Fruit fly (Drosophila melanogaster) whole organism, wandering third instar larva: ENCODE measurements around the gene Ran-like.
A peak's percentile ranks its signal among the peaks of the same experiment; 100 is the strongest.

Source experiments
- Abd-B ChIP-seq: fragments of >200 bp; optimal IDR thresholded peaks from 2 replicates; lab custom pipeline; 2017; ENCODE audit warnings: missing biosample characterization, missing genetic modification characterization
- CG9705 ChIP-seq: fragments of 200-800 bp; sonication (Bioruptor generic); optimal IDR thresholded peaks from 2 replicates; lab custom pipeline; 2018; ENCODE audit warnings: missing biosample characterization, mild to moderate bottlenecking, missing genetic modification characterization
- Dif ChIP-seq: fragments of 200-275, 200-300 bp; sonication (Bioruptor generic); optimal IDR thresholded peaks from 2 replicates; lab custom pipeline; 2018; ENCODE audit warnings: missing biosample characterization, missing genetic modification characterization; ENCODE audit not compliant: partially characterized antibody
- HLH106 ChIP-seq: fragments of 200-800 bp; optimal IDR thresholded peaks from 3 replicates; lab custom pipeline; 2019; ENCODE audit warnings: missing biosample characterization, mild to moderate bottlenecking, missing genetic modification characterization, moderate library complexity
- Hnf4 ChIP-seq: fragments of 200-800 bp; sonication (Bioruptor generic); optimal IDR thresholded peaks from 2 replicates; lab custom pipeline; 2016; ENCODE audit warnings: missing biosample characterization, mild to moderate bottlenecking, missing genetic modification characterization
- Hr83 ChIP-seq: fragments of 200-300 bp; sonication (Bioruptor generic); optimal IDR thresholded peaks from 2 replicates; lab custom pipeline; 2016; ENCODE audit warnings: missing biosample characterization, mild to moderate bottlenecking, missing genetic modification characterization, moderate library complexity; ENCODE audit not compliant: poor library complexity, severe bottlenecking
- Mio ChIP-seq: sonication (Bioruptor generic); optimal IDR thresholded peaks from 2 replicates; lab custom pipeline; 2016; ENCODE audit warnings: missing biosample characterization, missing genetic modification characterization
- Myc ChIP-seq: fragments of >200 bp; optimal IDR thresholded peaks from 2 replicates; lab custom pipeline; 2017
- N ChIP-seq: fragments of >200 bp; optimal IDR thresholded peaks from 2 replicates; lab custom pipeline; 2018; ENCODE audit warnings: missing biosample characterization, missing external identifiers, missing genetic modification characterization
- Rel ChIP-seq, 2 experiments: fragments of 200-800 bp; sonication (Bioruptor generic) in 1 of 2; optimal IDR thresholded peaks; 2 replicates in 1 of 2; 3 replicates in 1 of 2; lab custom pipeline; 2016 to 2019; ENCODE audit warnings: mild to moderate bottlenecking in 2 of 2, missing biosample characterization in 2 of 2, missing genetic modification characterization in 2 of 2, moderate library complexity in 1 of 2
- Sp1 ChIP-seq: fragments of 200-800 bp; sonication (Bioruptor generic); optimal IDR thresholded peaks from 3 replicates; lab custom pipeline; 2019; ENCODE audit warnings: missing biosample characterization, mild to moderate bottlenecking, missing genetic modification characterization, moderate library complexity
- Vsx2 ChIP-seq: fragments of 200-300, 225-300 bp; sonication (Bioruptor generic); optimal IDR thresholded peaks from 2 replicates; lab custom pipeline; 2018; ENCODE audit warnings: missing biosample characterization, missing genetic modification characterization; ENCODE audit not compliant: partially characterized antibody
- br ChIP-seq: fragments of 200-800 bp; sonication (Bioruptor generic); optimal IDR thresholded peaks from 2 replicates; lab custom pipeline; 2016; ENCODE audit warnings: missing biosample characterization, missing genetic modification characterization
- brk ChIP-seq: fragments of 200-800 bp; sonication (Bioruptor generic); optimal IDR thresholded peaks from 2 replicates; lab custom pipeline; 2016; ENCODE audit warnings: missing biosample characterization, mild to moderate bottlenecking, missing genetic modification characterization
- dl ChIP-seq, 2 experiments: fragments of 175-275, 200-275 bp in 1 of 2; fragments of 200-275 bp in 1 of 2; sonication (Bioruptor generic); optimal IDR thresholded peaks; lab custom pipeline; 2018; ENCODE audit warnings: mild to moderate bottlenecking in 2 of 2, missing biosample characterization in 2 of 2, missing genetic modification characterization in 2 of 2, moderate library complexity in 2 of 2; ENCODE audit not compliant: partially characterized antibody in 2 of 2, insufficient read depth in 1 of 2
- dmrt93B ChIP-seq: fragments of 200-800 bp; sonication (Bioruptor generic); optimal IDR thresholded peaks from 2 replicates; lab custom pipeline; 2018; ENCODE audit warnings: missing biosample characterization, mild to moderate bottlenecking, missing genetic modification characterization
- dsf ChIP-seq: sonication (Bioruptor generic); optimal IDR thresholded peaks from 2 replicates; lab custom pipeline; 2016; ENCODE audit warnings: missing biosample characterization, missing genetic modification characterization, borderline replicate concordance
- foxo ChIP-seq, 2 experiments: fragments of 200-800 bp; sonication (Bioruptor generic); optimal IDR thresholded peaks; 2 replicates in 1 of 2; 3 replicates in 1 of 2; lab custom pipeline; 2016 to 2017; ENCODE audit warnings: missing biosample characterization in 2 of 2, missing genetic modification characterization in 2 of 2
- h ChIP-seq: fragments of 200-800 bp; sonication (Bioruptor generic); optimal IDR thresholded peaks from 3 replicates; lab custom pipeline; 2016; ENCODE audit warnings: missing biosample characterization, mild to moderate bottlenecking, missing genetic modification characterization
- jim ChIP-seq: fragments of 175-275, 200-325 bp; sonication (Bioruptor generic); optimal IDR thresholded peaks from 2 replicates; lab custom pipeline; 2016; ENCODE audit warnings: missing biosample characterization, mild to moderate bottlenecking, missing genetic modification characterization
- lola ChIP-seq: fragments of >200 bp; optimal IDR thresholded peaks from 2 replicates; lab custom pipeline; 2017; ENCODE audit warnings: missing biosample characterization, missing genetic modification characterization
- pan ChIP-seq: fragments of >200 bp; optimal IDR thresholded peaks from 2 replicates; lab custom pipeline; 2017
- rgr ChIP-seq: fragments of 200-800 bp; sonication (Bioruptor generic); optimal IDR thresholded peaks from 3 replicates; lab custom pipeline; 2016; ENCODE audit warnings: missing biosample characterization, mild to moderate bottlenecking, missing genetic modification characterization
- sage ChIP-seq: fragments of 200-800 bp; sonication (Bioruptor generic); optimal IDR thresholded peaks from 2 replicates; lab custom pipeline; 2016; ENCODE audit warnings: missing biosample characterization, mild to moderate bottlenecking, missing genetic modification characterization
- sv ChIP-seq: fragments of 200-800 bp; sonication (Bioruptor generic); optimal IDR thresholded peaks from 3 replicates; lab custom pipeline; 2016; ENCODE audit warnings: missing biosample characterization, missing genetic modification characterization
- usp ChIP-seq: fragments of >200 bp; optimal IDR thresholded peaks from 2 replicates; lab custom pipeline; 2017; ENCODE audit warnings: missing biosample characterization, missing genetic modification characterization
- woc ChIP-seq: sonication (Bioruptor generic); optimal IDR thresholded peaks from 2 replicates; lab custom pipeline; 2016; ENCODE audit warnings: missing biosample characterization, mild to moderate bottlenecking, missing genetic modification characterization

Ran-like gene

dm6 chr3L:15500813-15501645, 15.8 kb upstream of the Ran-like start, which contains the start of gene CG7272:
CG7272 (plus strand) TSS chr3L:15500938.
- TF ChIP-seq h (GFP tag; lab: Kevin White, UChicago) (peak; percentile 51), Hnf4 (GFP tag; lab: Kevin White, UChicago) (no peak), br (GFP tag; lab: Kevin White, UChicago) (peak; percentile 42), Abd-B (no peak), Rel (GFP tag; optimal IDR thresholded peaks at IDR 0.05; lab: Kevin White, UChicago) (no peak), Rel (tag; optimal IDR thresholded peaks at IDR 0.05; lab: Kevin White, UChicago) (peak; percentile 96), jim (peak; percentile 86), dsf (GFP tag; lab: Kevin White, UChicago) (no peak), usp (no peak), woc (GFP tag; lab: Kevin White, UChicago) (peak; percentile 29), Hr83 (peak; percentile 30), rgr (GFP tag; lab: Kevin White, UChicago) (peak; percentile 61), Sp1 (GFP tag; lab: Kevin White, UChicago) (peak; percentile 13), sv (GFP tag; lab: Kevin White, UChicago) (no peak), Dif (GFP tag; lab: Kevin White, UChicago) (peak; percentile 64), Mio (GFP tag; lab: Kevin White, UChicago) (no peak)
- TF ChIP-seq, all 38 proteins: peak for 9

- TF ChIP-seq usp = no peak
- TF ChIP-seq N (GFP tag; lab: Kevin White, UChicago) = no peak
- peak; percentile 22 for TF ChIP-seq brk (GFP tag; lab: Kevin White, UChicago)
- no peak for TF ChIP-seq Hnf4 (GFP tag; lab: Kevin White, UChicago)
- no peak for TF ChIP-seq HLH106 (tag; lab: Kevin White, UChicago)
- TF ChIP-seq Rel (GFP tag; optimal IDR thresholded peaks at IDR 0.05; lab: Kevin White, UChicago) = no peak
- no peak for TF ChIP-seq Rel (tag; optimal IDR thresholded peaks at IDR 0.05; lab: Kevin White, UChicago)
- TF ChIP-seq dmrt93B (GFP tag; lab: Kevin White, UChicago) = no peak
- no peak for TF ChIP-seq lola
- no peak for TF ChIP-seq CG9705
- TF ChIP-seq Myc (lab: Kevin White, UChicago) = peak; percentile 28
- no peak for TF ChIP-seq dl (GFP tag; optimal IDR thresholded peaks at IDR 0.05; lab: Kevin White, UChicago; ENCODE audit: insufficient read depth in 1 of 2, partially characterized antibody in 2 of 2)
- peak; percentile 44 for TF ChIP-seq rgr (GFP tag; lab: Kevin White, UChicago)
- TF ChIP-seq, all 38 proteins: peak for 3
Observed at dm6 chr3L:15498745-15499144, 13.5 kb upstream of the Ran-like start, which contains the start of gene CG7275. CG7275 (plus strand) TSS chr3L:15498959.

dm6 chr3L:15497902-15498301, 12.7 kb upstream of the Ran-like start, which contains the start of gene CG7276:
CG7276 (plus strand) TSS chr3L:15498202.
- TF ChIP-seq Mio (GFP tag; lab: Kevin White, UChicago) (no peak), HLH106 (tag; lab: Kevin White, UChicago) (no peak), pan (lab: Kevin White, UChicago) (no peak)

dm6 chr3L:15496274-15496673, 11.1 kb upstream of the Ran-like start, which contains the start of gene CG13455:
CG13455 (plus strand) TSS chr3L:15496574.
- TF ChIP-seq sage (GFP tag; lab: Kevin White, UChicago) = no peak

dm6 chr3L:15495449-15495848, 10.2 kb upstream of the Ran-like start, which contains the start of gene CG12355:
CG12355 (minus strand) TSS chr3L:15495549.
- no peak for TF ChIP-seq foxo (GFP tag; optimal IDR thresholded peaks at IDR 0.05; lab: Kevin White, UChicago)
- TF ChIP-seq Vsx2 (GFP tag; lab: Kevin White, UChicago) = no peak
